Fruit fly (Drosophila melanogaster): ENCODE results near the gene Kyat.

Gene Kyat

DNA sequence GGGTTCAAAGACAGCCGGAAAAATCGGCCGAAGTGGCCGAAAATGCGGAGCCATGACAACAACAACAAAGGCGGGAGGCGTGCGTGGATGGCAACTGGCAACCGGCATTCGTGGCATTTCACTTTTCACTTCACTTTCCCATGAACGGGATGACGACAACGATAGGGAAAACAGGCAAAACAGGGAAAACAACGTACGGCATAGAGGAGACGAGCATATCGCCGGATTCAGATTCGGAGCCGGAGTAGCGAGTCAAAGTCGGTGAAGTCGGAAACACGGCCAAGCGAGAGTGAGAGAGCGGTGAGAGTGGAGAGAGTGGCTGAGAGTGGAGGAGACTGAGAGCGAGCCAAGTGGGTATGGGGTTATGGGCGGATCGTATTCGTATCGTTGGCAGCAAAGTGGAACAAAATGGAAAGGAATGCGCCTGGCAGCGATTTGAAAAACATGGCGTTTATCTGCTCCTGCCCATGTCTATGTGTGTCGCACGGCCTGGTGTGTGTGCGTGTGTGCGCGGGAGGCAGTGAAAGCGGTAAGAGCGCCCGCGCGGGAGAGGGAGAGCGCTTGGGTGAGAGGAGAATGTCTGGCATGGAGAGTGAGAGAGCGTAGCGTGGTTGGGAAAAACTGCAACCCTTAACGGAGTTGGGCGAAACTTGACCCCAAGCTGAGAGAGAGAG is 48.8 kb downstream of the Kyat start:
- TF ChIP-seq CG5204 (GFP tag; optimal IDR thresholded peaks at IDR 0.05) (no peak), Crg-1 (GFP tag; optimal IDR thresholded peaks at IDR 0.05) (no peak), CG7045 (GFP tag; optimal IDR thresholded peaks at IDR 0.05) (no peak), ovo (GFP tag; optimal IDR thresholded peaks at IDR 0.05) (no peak), Clk (GFP tag; optimal IDR thresholded peaks at IDR 0.05) (no peak), tj (GFP tag; optimal IDR thresholded peaks at IDR 0.05) (no peak), kay (GFP tag; ENCODE audit: borderline replicate concordance) (no peak), Hr96 (GFP tag; optimal IDR thresholded peaks at IDR 0.05) (no peak), CG33017 (tag; optimal IDR thresholded peaks at IDR 0.05) (no peak), CG11617 (GFP tag; optimal IDR thresholded peaks at IDR 0.05) (no peak), Mnt (GFP tag; optimal IDR thresholded peaks at IDR 0.05) (no peak), CG14711 (tag; optimal IDR thresholded peaks at IDR 0.05) (no peak), cic (GFP tag; optimal IDR thresholded peaks at IDR 0.05) (no peak), cnc (optimal IDR thresholded peaks at IDR 0.05) (no peak), pad (GFP tag; optimal IDR thresholded peaks at IDR 0.05) (no peak)

- TF ChIP-seq kay (GFP tag; ENCODE audit: borderline replicate concordance) (peak; percentile 13), tj (GFP tag; optimal IDR thresholded peaks at IDR 0.05) (no peak), Crg-1 (GFP tag; optimal IDR thresholded peaks at IDR 0.05) (no peak), ovo (GFP tag; optimal IDR thresholded peaks at IDR 0.05) (no peak), CG14711 (tag; optimal IDR thresholded peaks at IDR 0.05) (no peak), CG5204 (GFP tag; optimal IDR thresholded peaks at IDR 0.05) (no peak), Mnt (GFP tag; optimal IDR thresholded peaks at IDR 0.05) (peak; percentile 20), cnc (optimal IDR thresholded peaks at IDR 0.05) (no peak), bab1 (GFP tag; optimal IDR thresholded peaks at IDR 0.05) (no peak), CG7101 (tag; optimal IDR thresholded peaks at IDR 0.05) (no peak), CG7045 (GFP tag; optimal IDR thresholded peaks at IDR 0.05) (no peak)
These were observed 50.0 kb downstream of the Kyat start for dm6 chr3R:11772181-11772827.

DNA sequence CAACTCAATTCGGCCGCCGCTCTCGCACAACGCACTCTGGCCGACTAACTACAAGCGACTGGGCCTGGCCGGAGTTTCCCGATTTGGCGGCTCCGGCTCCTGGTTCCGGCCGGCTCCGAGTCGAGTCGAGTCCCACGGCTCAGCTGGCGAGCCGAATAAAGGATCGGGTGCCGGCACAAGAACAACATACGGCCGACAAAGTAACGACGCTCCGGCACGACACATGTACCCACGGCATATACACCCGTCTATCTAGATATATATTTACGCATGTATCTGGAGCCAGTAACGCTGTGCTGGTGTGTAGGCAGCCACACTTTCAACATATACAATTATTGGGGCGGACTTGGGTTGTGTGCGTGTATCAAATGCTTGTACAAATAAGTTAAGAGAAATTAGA is 50.8 kb downstream of the Kyat start:
- TF ChIP-seq toe (GFP tag; optimal IDR thresholded peaks at IDR 0.05) (no peak), pad (GFP tag; optimal IDR thresholded peaks at IDR 0.05) (no peak), CG12768 (GFP tag; optimal IDR thresholded peaks at IDR 0.05) (no peak)

DNA sequence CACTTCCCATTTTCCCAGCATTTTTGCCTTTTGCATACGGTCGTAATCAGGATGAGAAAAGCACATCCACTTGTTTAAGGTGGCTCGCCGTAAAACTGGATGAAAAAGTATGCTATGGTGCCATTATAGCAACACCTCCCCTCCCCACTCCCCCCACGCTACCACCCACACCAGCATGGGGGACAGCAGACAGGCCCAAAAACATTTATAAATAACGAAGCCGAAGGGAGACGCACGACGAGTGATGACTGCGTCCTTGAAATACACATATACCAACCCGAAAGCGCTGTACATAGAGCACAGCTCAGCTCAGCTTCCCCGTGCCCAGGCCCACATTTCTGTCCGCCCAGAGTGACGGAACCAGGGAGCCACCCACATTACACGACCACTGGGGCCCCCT is 51.6 kb downstream of the Kyat start:
- TF ChIP-seq ovo (GFP tag; optimal IDR thresholded peaks at IDR 0.05), result no peak
- TF ChIP-seq Hr96 (GFP tag; optimal IDR thresholded peaks at IDR 0.05), result no peak
- no peak for TF ChIP-seq pad (GFP tag; optimal IDR thresholded peaks at IDR 0.05)
- TF ChIP-seq CG12768 (GFP tag; optimal IDR thresholded peaks at IDR 0.05), result no peak
- no peak for TF ChIP-seq Clk (GFP tag; optimal IDR thresholded peaks at IDR 0.05)
